Worm (Caenorhabditis elegans) whole organism, midembryonic: ENCODE data around the gene Y66D12A.21.
A peak's percentile ranks its signal among the peaks of the same experiment; 100 is the strongest.

Source experiments
- T22C8.4 ChIP-seq: fragments of 200-800 bp; sonication (Bioruptor generic); IDR thresholded peaks from 2 replicates; pipeline ENCODE4 v1.3.6; 2022; ENCODE audit warnings: missing genetic modification characterization, missing compliant biosample characterization
- cog-1 ChIP-seq: sonication (generic microtip); optimal IDR thresholded peaks from 2 replicates; lab custom pipeline; 2016; ENCODE audit warnings: missing genetic modification characterization, missing compliant biosample characterization
- flt-1 ChIP-seq: fragments of 200-800 bp; sonication (Bioruptor generic); IDR thresholded peaks from 2 replicates; pipeline ENCODE4 v1.3.6; 2022; ENCODE audit warnings: missing genetic modification characterization, missing compliant biosample characterization
- klf-2 ChIP-seq: fragments of 200-800 bp; sonication (Bioruptor generic); conservative IDR thresholded peaks from 2 replicates; pipeline ENCODE4 v1.3.6; 2022; ENCODE audit warnings: missing genetic modification reagents, missing genetic modification characterization, missing compliant biosample characterization
- med-1 ChIP-seq: sonication (generic microtip); optimal IDR thresholded peaks from 2 replicates; lab custom pipeline; 2017; ENCODE audit warnings: missing genetic modification characterization, mild to moderate bottlenecking, missing compliant biosample characterization, antibody characterized with exemption, missing genetic modification reagents; ENCODE audit not compliant: insufficient read depth
- ref-1 ChIP-seq: fragments of 200-800 bp; sonication (Bioruptor generic); conservative IDR thresholded peaks from 2 replicates; pipeline ENCODE4 v1.3.6; 2022; ENCODE audit warnings: missing genetic modification reagents, missing genetic modification characterization, missing compliant biosample characterization
- tab-1 ChIP-seq: fragments of 200-800 bp; sonication (Bioruptor generic); IDR thresholded peaks from 2 replicates; pipeline ENCODE4 v1.3.6; 2022; ENCODE audit warnings: missing genetic modification characterization, missing compliant biosample characterization
- ztf-23 ChIP-seq: fragments of 200-800 bp; sonication (Bioruptor generic); IDR thresholded peaks from 2 replicates; pipeline ENCODE4 v1.3.6; 2022; ENCODE audit warnings: missing genetic modification reagents, missing genetic modification characterization, missing compliant biosample characterization
- ztf-29 ChIP-seq: fragments of 200-800 bp; sonication (Bioruptor generic); IDR thresholded peaks from 2 replicates; pipeline ENCODE4 v1.3.6; 2022; ENCODE audit warnings: missing genetic modification reagents, missing genetic modification characterization, missing compliant biosample characterization

The Y66D12A.21 gene

DNA sequence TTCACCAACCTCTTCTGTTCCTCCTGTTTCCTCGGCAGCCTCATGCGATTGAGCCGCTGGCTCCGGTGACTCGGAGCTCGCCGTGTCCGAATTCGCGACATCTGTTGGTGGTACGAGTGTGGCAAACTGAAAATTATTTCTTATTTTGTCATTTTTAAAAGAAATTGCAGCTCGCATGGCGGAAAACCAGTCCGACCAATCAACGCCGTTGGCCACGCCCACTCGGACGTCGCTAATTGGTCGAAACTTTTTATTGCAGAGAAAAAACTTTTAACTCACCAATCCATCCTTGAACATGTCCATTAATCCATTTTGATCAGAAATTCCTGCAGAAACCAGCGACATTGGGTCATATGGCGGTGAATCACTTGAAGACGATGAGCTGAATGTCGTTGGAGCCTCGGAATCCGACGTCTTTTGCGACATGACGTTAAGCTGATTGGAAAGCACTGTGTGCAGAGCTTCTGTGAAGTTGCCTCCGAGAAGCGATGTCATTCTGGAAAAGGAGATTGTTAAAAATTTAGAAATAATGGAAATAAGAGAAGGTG lies 34.7 kb downstream of the Y66D12A.21 start, which contains the start of gene bed-2:
bed-2 (minus strand) TSS at position 498 of the 548 bp plus-strand sequence.
- no peak for TF ChIP-seq ref-1 (GFP tag; lab: Robert Waterston, UW)
- TF ChIP-seq ztf-29 (GFP tag; lab: Robert Waterston, UW), result no peak
- TF ChIP-seq cog-1 (tag; lab: Kevin White, UChicago), result no peak
- TF ChIP-seq ztf-23 (GFP tag; lab: Robert Waterston, UW), result no peak
- no peak for TF ChIP-seq med-1
- no peak for TF ChIP-seq flt-1
- TF ChIP-seq T22C8.4 (GFP tag; lab: Robert Waterston, UW), result no peak
- no peak for TF ChIP-seq klf-2 (GFP tag; lab: Robert Waterston, UW)

DNA sequence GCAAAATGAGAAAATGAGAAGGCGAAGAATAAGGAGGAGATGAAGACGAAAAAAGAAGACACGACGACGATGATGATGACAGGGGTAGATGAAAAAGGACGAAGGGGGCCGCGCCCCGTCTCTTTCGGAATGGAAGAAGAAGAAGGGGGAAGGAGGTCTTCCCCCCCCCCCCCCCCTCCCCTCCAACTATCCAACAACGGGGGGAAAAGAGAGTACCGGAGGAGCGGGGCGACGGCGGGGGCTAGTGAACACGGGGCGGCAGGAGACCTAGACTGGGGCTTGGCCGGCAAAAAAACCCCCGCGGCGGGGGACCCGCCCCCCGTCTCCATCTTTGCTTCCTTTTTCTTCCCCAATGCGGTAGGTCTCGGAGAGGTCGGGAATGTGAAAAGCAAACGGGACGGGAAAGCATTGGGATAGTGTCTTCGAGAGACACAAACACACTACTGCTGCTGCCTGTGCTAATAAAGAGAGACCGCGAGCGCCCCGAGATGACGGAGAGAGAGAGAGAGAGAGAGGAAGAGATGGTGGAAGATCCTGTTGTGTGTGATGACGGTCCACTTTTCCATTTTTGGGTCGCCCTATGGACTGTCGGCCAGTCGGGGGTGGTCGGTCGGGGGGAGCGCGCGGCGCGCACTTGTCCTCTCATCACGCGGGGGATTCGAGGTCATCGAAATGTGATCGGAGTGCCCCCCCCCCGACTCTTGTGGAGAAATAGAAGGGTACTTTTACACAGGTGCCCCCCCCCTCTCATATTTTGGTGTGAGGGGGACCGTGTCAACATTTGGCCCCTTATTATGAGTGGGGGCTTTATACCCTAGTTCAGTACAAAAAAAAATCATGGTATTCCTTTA lies 37.2 kb downstream of the Y66D12A.21 start:
- no peak for TF ChIP-seq ztf-29 (GFP tag; lab: Robert Waterston, UW)
- TF ChIP-seq cog-1 (tag; lab: Kevin White, UChicago), result no peak
- TF ChIP-seq med-1, result peak; percentile 10
- TF ChIP-seq flt-1, result peak; percentile 25; the same call in 1 of the 2 replicates
- no peak for TF ChIP-seq T22C8.4 (GFP tag; lab: Robert Waterston, UW)
- TF ChIP-seq klf-2 (GFP tag; lab: Robert Waterston, UW), result no peak
- TF ChIP-seq ref-1 (GFP tag; lab: Robert Waterston, UW), result no peak
- no peak for TF ChIP-seq tab-1 (GFP tag; lab: Robert Waterston, UW)
- peak; percentile 54; the same call in 1 of the 2 replicates for TF ChIP-seq ztf-23 (GFP tag; lab: Robert Waterston, UW)

DNA sequence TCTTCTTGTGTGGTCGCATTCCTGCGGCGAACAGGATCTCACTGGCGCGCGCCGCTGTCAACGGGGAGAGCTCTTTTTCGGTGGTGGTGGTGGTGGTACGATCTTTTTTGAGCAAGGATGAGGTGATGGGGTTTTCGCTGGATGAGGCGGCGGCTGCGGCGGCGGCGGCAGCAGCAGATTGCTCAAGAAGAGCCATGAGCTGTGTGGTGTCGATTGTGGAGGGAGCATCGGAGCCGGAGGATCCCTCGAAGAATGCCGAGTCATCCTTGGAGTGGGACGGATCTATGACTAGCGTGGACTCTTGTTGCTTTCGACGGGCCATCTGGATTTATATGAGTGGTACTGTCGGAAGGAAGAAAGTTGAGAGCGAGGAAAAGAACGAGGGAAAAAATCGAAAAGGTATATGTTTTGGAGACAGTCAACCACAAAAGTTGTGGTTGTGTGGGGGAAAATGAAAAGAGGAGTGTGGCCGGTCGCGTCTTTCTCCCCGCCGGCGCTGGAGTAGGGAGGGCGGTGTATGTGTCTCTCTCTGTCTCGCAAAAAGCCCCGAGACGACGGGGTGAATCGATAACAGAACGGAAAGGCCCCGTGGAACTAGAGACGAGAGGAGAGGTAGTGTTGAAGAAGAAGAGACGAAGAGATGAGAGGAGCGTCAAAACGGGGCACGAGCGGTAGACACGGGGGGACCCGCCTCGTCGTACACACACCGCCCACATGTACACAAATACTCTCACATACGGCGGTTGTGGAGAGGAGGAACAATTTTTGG lies 38.5 kb downstream of the Y66D12A.21 start:
- TF ChIP-seq ztf-23 (GFP tag; lab: Robert Waterston, UW) (0 out of 2 replicates have a peak, but pooled peaks have one; percentile 7), T22C8.4 (GFP tag; lab: Robert Waterston, UW) (peak; percentile 77), cog-1 (tag; lab: Kevin White, UChicago) (no peak)

DNA sequence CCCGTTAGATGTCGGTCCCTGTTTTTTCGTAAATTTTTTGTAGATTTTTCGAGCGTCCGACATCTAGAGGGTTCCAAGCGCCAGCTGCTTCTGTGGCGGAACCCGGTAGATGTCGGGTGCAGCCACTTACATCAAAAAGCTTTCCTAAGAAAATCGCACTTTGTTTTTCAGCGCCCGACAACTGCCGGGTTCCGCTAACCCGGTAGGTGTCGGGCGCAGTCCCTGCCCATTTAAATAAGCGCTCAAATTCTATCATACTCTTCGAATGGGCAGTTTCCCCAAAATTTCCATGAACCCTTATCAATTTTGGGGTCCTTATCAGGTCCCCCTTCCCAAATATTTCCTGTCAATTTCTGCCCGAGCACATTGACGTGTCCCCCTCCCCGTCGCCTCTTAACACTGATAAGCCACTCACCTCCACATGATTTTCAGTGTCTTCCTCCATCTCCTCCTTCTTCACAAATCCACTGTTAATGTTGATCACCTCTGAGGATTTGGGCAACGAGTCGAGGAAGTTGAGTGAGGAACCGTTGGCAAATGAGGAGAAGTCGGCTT lies 39.6 kb downstream of the Y66D12A.21 start:
- TF ChIP-seq klf-2 (GFP tag; lab: Robert Waterston, UW), result no peak

DNA sequence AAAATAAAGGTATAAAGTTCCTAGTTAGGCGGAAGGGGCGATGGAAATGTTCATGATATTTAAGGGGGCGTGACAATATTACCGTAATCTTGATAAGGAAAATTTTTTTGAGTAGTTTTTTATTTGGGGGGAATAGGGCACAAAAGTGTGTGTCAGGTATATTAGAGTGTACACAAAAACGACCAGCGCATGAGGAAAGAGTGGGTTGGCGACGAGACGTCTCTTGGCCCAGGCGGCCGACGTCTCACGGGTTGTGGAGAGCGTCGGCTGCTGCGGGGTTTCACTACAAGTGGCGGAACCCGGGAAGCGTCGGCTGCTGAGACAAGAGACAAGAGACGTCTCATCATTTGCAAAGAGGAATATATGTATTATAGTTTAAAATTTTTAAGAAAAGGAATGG lies 41.4 kb downstream of the Y66D12A.21 start:
- TF ChIP-seq flt-1 (peak; percentile 44; the same call in 1 of the 2 replicates), klf-2 (GFP tag; lab: Robert Waterston, UW) (0 out of 2 replicates have a peak, but pooled peaks have one; percentile 10), T22C8.4 (GFP tag; lab: Robert Waterston, UW) (no peak), med-1 (no peak), ztf-23 (GFP tag; lab: Robert Waterston, UW) (0 out of 2 replicates have a peak, but pooled peaks have one; percentile 20), cog-1 (tag; lab: Kevin White, UChicago) (no peak)

DNA sequence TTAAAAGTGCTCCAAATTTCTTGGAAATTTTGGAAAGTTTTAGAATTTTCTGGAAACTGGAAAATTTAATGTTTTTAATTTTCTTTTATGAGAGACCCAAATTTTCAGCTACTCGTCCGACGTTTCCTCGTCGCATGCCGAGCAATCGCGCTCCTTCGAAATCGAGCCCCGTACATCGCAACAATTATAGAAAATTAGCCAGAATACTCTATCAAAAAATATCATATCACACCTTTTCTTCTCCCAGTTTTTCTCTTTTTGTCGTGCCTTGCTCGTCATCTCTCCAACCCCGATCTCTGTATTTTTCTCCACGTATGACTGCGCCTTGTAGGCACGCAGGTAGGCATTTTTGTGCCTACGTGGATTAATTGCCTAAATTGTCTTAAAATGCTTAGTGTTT lies 42.8 kb downstream of the Y66D12A.21 start:
- TF ChIP-seq med-1 (no peak), tab-1 (GFP tag; lab: Robert Waterston, UW) (no peak), ref-1 (GFP tag; lab: Robert Waterston, UW) (no peak), cog-1 (tag; lab: Kevin White, UChicago) (no peak), T22C8.4 (GFP tag; lab: Robert Waterston, UW) (no peak), flt-1 (no peak), klf-2 (GFP tag; lab: Robert Waterston, UW) (no peak), ztf-23 (GFP tag; lab: Robert Waterston, UW) (no peak), ztf-29 (GFP tag; lab: Robert Waterston, UW) (no peak)

DNA sequence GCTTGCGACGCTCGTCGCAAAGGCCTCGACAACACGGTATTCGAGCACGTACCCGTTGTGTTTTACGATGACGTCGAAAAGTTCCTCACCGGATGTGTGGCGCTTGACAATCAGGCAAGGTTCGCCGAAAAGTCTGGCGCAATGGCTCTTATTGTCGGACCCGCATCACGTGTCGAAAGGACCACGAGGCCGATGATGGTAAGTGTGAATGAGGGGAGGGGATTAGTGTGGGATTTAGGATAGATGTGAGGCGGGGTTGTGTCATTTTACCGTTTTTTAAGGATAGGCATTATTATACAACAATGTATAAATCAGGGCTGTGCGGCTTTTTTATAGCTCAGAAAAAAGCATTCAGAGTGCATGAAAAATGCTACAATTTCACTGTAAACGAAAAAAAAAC lies 45.3 kb downstream of the Y66D12A.21 start:
- TF ChIP-seq cog-1 (tag; lab: Kevin White, UChicago), result no peak

DNA sequence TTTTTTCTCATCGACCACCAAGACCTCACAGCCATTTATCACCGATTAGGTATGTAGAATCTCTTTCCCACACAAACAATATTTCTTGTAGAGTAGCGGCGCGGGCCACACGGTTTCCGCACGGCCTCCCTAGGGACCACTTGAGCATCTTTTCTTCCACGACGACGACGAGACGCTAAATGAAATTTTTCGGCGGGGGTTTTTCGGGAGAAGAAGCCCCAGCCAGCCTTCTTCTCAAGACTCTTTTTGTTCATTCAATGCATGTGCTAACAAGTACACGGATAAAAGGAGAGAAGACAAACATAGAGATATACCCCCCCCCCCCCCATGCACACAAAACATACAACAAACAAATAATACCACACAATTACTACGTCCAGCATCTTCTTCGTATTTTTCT lies 46.1 kb downstream of the Y66D12A.21 start:
- TF ChIP-seq cog-1 (tag; lab: Kevin White, UChicago) (no peak), med-1 (no peak), ref-1 (GFP tag; lab: Robert Waterston, UW) (no peak)

DNA sequence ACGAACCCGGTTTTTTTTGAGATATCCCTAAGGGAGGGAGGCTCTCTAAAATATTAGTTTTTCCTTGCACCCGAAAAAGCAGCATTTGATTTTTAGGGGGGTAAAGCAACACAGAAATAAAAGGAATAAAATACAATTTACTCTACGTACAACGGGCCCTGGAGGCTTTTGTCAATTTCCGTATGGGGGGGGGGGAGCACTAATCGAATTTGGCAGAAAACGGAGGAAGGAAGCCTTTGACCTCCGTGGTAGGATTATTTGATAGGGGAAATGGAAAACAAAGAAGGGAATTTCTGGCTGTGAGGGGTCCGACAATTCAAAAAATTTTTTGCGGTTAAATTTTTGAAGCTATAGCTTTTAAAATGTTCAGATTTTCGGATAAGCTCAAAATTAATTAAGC lies 47.2 kb downstream of the Y66D12A.21 start:
- TF ChIP-seq ztf-29 (GFP tag; lab: Robert Waterston, UW) (no peak), med-1 (no peak), ref-1 (GFP tag; lab: Robert Waterston, UW) (no peak), flt-1 (no peak), cog-1 (tag; lab: Kevin White, UChicago) (no peak), T22C8.4 (GFP tag; lab: Robert Waterston, UW) (no peak), ztf-23 (GFP tag; lab: Robert Waterston, UW) (no peak), tab-1 (GFP tag; lab: Robert Waterston, UW) (no peak), klf-2 (GFP tag; lab: Robert Waterston, UW) (no peak)
